Worm (Caenorhabditis elegans): Measurements from ENCODE around the gene snr-4.

DNA sequence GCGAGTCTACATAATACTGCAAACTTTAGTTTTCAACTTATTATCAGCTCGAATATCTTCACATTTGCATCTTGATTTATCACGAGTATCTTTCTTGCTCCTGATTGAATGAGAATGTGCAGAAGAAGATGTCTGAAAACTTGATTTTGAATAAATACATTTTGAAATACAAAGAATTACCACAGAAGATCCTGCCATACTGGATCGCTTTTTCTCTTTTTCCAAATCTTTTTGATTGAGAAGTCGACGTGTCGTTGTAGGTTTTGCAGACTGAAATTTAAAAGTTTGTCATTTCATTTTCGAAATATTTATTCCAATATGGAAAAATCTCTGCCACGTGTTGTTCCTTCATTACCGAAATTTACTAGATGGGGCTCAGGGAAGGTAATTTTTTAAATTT lies 16.3 kb upstream of the snr-4 start, which contains the start of gene C52E4.12:
- no peak for TF ChIP-seq unc-62 (GFP tag; optimal IDR thresholded peaks at IDR 0.05)
- no peak for TF ChIP-seq ztf-4 (tag; optimal IDR thresholded peaks at IDR 0.05)
